Worm (Caenorhabditis elegans) whole organism, young adult: ENCODE measurements around the gene Y69H2.17.

Experiments
- F22D6.2 ChIP-seq: sonication (generic microtip); optimal IDR thresholded peaks from 2 replicates; lab custom pipeline; 2016; ENCODE audit warnings: mild to moderate bottlenecking, missing genetic modification characterization, missing compliant biosample characterization
- T07F8.4 ChIP-seq: sonication (generic microtip); optimal IDR thresholded peaks from 2 replicates; lab custom pipeline; 2016; ENCODE audit warnings: mild to moderate bottlenecking, missing genetic modification characterization, moderate library complexity, missing compliant biosample characterization
- ceh-27 ChIP-seq: fragments of 200-800 bp; sonication (Bioruptor generic); optimal IDR thresholded peaks from 2 replicates; lab custom pipeline; 2018; ENCODE audit warnings: mild to moderate bottlenecking, missing genetic modification characterization, moderate library complexity, missing compliant biosample characterization
- egrh-3 ChIP-seq: fragments of 200-800 bp; sonication (Bioruptor generic); IDR thresholded peaks from 2 replicates; pipeline ENCODE4 v1.3.6; 2022; ENCODE audit warnings: missing genetic modification reagents, missing genetic modification characterization, missing compliant biosample characterization
- lin-35 ChIP-seq, 3 experiments: fragments of 150-350 bp in 2 of 3; sonication (generic microtip) in 1 of 3; optimal IDR thresholded peaks; 2 replicates each; lab custom pipeline; 2014 to 2018; ENCODE audit warnings: missing biosample characterization in 3 of 3, missing genetic modification characterization in 3 of 3, missing genetic modification reagents in 3 of 3
- madf-6 ChIP-seq: fragments of 200-800 bp; sonication (Bioruptor generic); IDR thresholded peaks from 2 replicates; pipeline ENCODE4 v1.3.6; 2022; ENCODE audit warnings: missing genetic modification reagents, missing genetic modification characterization, missing compliant biosample characterization
- nfya-2 ChIP-seq: fragments of 200-800 bp; sonication (Bioruptor generic); IDR thresholded peaks from 2 replicates; pipeline ENCODE4 v1.3.6; 2022; ENCODE audit warnings: missing genetic modification reagents, missing genetic modification characterization, missing compliant biosample characterization
- nhr-80 ChIP-seq: sonication (generic microtip); optimal IDR thresholded peaks from 2 replicates; lab custom pipeline; 2016; ENCODE audit warnings: missing genetic modification characterization, missing compliant biosample characterization
- pha-4 ChIP-seq: fragments of 150-350 bp; sonication (generic microtip); optimal IDR thresholded peaks from 2 replicates; lab custom pipeline; 2014; ENCODE audit warnings: missing biosample characterization, missing genetic modification reagents, missing genetic modification characterization
- ztf-28 ChIP-seq: fragments of 200-800 bp; sonication (Bioruptor generic); IDR thresholded peaks from 2 replicates; pipeline ENCODE4 v1.3.6; 2022; ENCODE audit warnings: missing genetic modification reagents, missing genetic modification characterization, missing compliant biosample characterization
- ztf-3 ChIP-seq: fragments of 200-800 bp; sonication (Bioruptor generic); optimal IDR thresholded peaks from 2 replicates; lab custom pipeline; 2018; ENCODE audit warnings: mild to moderate bottlenecking, missing genetic modification characterization, missing compliant biosample characterization
- ztf-6 ChIP-seq: fragments of 200-800 bp; sonication (Bioruptor generic); IDR thresholded peaks from 2 replicates; pipeline ENCODE4 v1.3.6; 2022; ENCODE audit warnings: missing genetic modification reagents, missing genetic modification characterization, missing compliant biosample characterization

ce11 chrV:18712118-18712517 lies 27.4 kb downstream of the Y69H2.17 start:
- TF ChIP-seq pha-4 (tag; lab: Kevin White, UChicago) (no peak), ztf-3 (GFP tag; lab: Kevin White, UChicago) (no peak), nfya-2 (GFP tag; lab: Robert Waterston, UW) (no peak), egrh-3 (GFP tag; lab: Robert Waterston, UW) (no peak), nhr-80 (tag; lab: Kevin White, UChicago) (no peak), ztf-6 (GFP tag; lab: Robert Waterston, UW) (no peak), madf-6 (GFP tag; lab: Robert Waterston, UW) (no peak), ceh-27 (GFP tag; lab: Kevin White, UChicago) (no peak), lin-35 (GFP tag; optimal IDR thresholded peaks at IDR 0.05; lab: Kevin White, UChicago) (no peak), T07F8.4 (tag; lab: Kevin White, UChicago) (no peak), ztf-28 (GFP tag; lab: Robert Waterston, UW) (no peak), F22D6.2 (tag; lab: Kevin White, UChicago) (no peak)
